Fruit fly (Drosophila melanogaster) whole organism, embryonic: ENCODE measurements around the gene CG14104.
A peak's percentile ranks its signal among the peaks of the same experiment; 100 is the strongest.

ENCODE experiments used
- Abd-B ChIP-seq: fragments of 200-800 bp; sonication (Bioruptor generic); optimal IDR thresholded peaks from 2 replicates; lab custom pipeline; 2018; ENCODE audit warnings: missing biosample characterization, mild to moderate bottlenecking, missing genetic modification characterization, moderate library complexity
- Adf1 ChIP-seq: fragments of 200-800 bp; sonication (Bioruptor generic); IDR thresholded peaks from 2 replicates; pipeline ENCODE4 v1.3.6; 2022; ENCODE audit warnings: missing biosample characterization, missing genetic modification characterization
- C15 ChIP-seq: fragments of 200-800 bp; sonication (Bioruptor generic); IDR thresholded peaks from 3 replicates; pipeline ENCODE4 v1.3.6; 2022; ENCODE audit warnings: missing biosample characterization, missing genetic modification characterization
- CG10147 ChIP-seq: fragments of 200-800 bp; sonication (Bioruptor generic); optimal IDR thresholded peaks from 2 replicates; lab custom pipeline; 2019; ENCODE audit warnings: missing biosample characterization, mild to moderate bottlenecking, missing genetic modification characterization, moderate library complexity
- CG12219 ChIP-seq: fragments of 200-800 bp; sonication (Bioruptor generic); optimal IDR thresholded peaks from 3 replicates; lab custom pipeline; 2018; ENCODE audit warnings: missing biosample characterization, mild to moderate bottlenecking, missing genetic modification characterization
- CG12299 ChIP-seq: fragments of 200-800 bp; sonication (Bioruptor generic); optimal IDR thresholded peaks from 2 replicates; lab custom pipeline; 2018; ENCODE audit warnings: missing biosample characterization, mild to moderate bottlenecking, missing genetic modification characterization
- CG1233 ChIP-seq: fragments of 200-800 bp; sonication (Bioruptor generic); optimal IDR thresholded peaks from 4 replicates; lab custom pipeline; 2018; ENCODE audit warnings: missing biosample characterization, mild to moderate bottlenecking, missing genetic modification characterization
- CG12391 ChIP-seq: fragments of 200-800 bp; sonication (Bioruptor generic); optimal IDR thresholded peaks from 3 replicates; lab custom pipeline; 2018; ENCODE audit warnings: missing biosample characterization, mild to moderate bottlenecking, missing genetic modification characterization, moderate library complexity
- CG13296 ChIP-seq: fragments of 200-800 bp; sonication (Bioruptor generic); optimal IDR thresholded peaks from 3 replicates; lab custom pipeline; 2018; ENCODE audit warnings: missing biosample characterization, mild to moderate bottlenecking, missing genetic modification characterization
- CG15514 ChIP-seq: fragments of 200-800 bp; sonication (Bioruptor generic); optimal IDR thresholded peaks from 3 replicates; lab custom pipeline; 2017; ENCODE audit warnings: missing biosample characterization, missing genetic modification characterization, mild to moderate bottlenecking, moderate library complexity, missing genetic modification reagents
- CG15696 ChIP-seq: fragments of 200-800 bp; sonication (Bioruptor generic); optimal IDR thresholded peaks from 2 replicates; lab custom pipeline; 2019; ENCODE audit warnings: missing biosample characterization, mild to moderate bottlenecking, missing genetic modification characterization, moderate library complexity
- CG16813 ChIP-seq: fragments of 200-800 bp; sonication (Bioruptor generic); IDR thresholded peaks from 3 replicates; pipeline ENCODE4 v1.3.6; 2022; ENCODE audit warnings: missing biosample characterization, missing genetic modification characterization; ENCODE audit not compliant: partially characterized antibody
- CG17186 ChIP-seq: fragments of 200-800 bp; sonication (Bioruptor generic); optimal IDR thresholded peaks from 3 replicates; lab custom pipeline; 2017; ENCODE audit warnings: missing biosample characterization, missing genetic modification reagents, missing genetic modification characterization
- CG17361 ChIP-seq: fragments of 200-800 bp; sonication (Bioruptor generic); IDR thresholded peaks from 3 replicates; pipeline ENCODE4 v1.3.6; 2022; ENCODE audit warnings: missing biosample characterization, missing genetic modification characterization
- CG18619 ChIP-seq: fragments of 200-800 bp; sonication (Bioruptor generic); optimal IDR thresholded peaks from 3 replicates; lab custom pipeline; 2017; ENCODE audit warnings: missing biosample characterization, mild to moderate bottlenecking, missing genetic modification characterization
- CG2199 ChIP-seq: fragments of 200-800 bp; sonication (Bioruptor generic); IDR thresholded peaks from 3 replicates; pipeline ENCODE4 v1.3.6; 2022; ENCODE audit warnings: missing biosample characterization, missing genetic modification characterization
- CG30403 ChIP-seq: fragments of 200-800 bp; sonication (Bioruptor generic); optimal IDR thresholded peaks from 3 replicates; lab custom pipeline; 2016; ENCODE audit warnings: missing biosample characterization, missing genetic modification characterization
- CG43689 ChIP-seq: fragments of 200-800 bp; sonication (Bioruptor generic); IDR thresholded peaks from 2 replicates; pipeline ENCODE4 v1.3.6; 2022; ENCODE audit warnings: missing biosample characterization, missing genetic modification characterization
- CG7357 ChIP-seq: fragments of 200-800 bp; sonication (Bioruptor generic); IDR thresholded peaks from 3 replicates; pipeline ENCODE4 v1.3.6; 2022; ENCODE audit warnings: missing biosample characterization, missing genetic modification characterization
- CG7786 ChIP-seq: fragments of 200-800 bp; sonication (Bioruptor generic); optimal IDR thresholded peaks from 2 replicates; lab custom pipeline; 2016; ENCODE audit warnings: missing biosample characterization, missing genetic modification characterization
- CG8281 ChIP-seq: fragments of 200-800 bp; sonication (Bioruptor generic); optimal IDR thresholded peaks from 2 replicates; lab custom pipeline; 2018; ENCODE audit warnings: missing biosample characterization, mild to moderate bottlenecking, missing genetic modification characterization, moderate library complexity
- CG9817 ChIP-seq: fragments of 200-800 bp; sonication (Bioruptor generic); optimal IDR thresholded peaks from 2 replicates; lab custom pipeline; 2018; ENCODE audit warnings: missing biosample characterization, mild to moderate bottlenecking, missing genetic modification characterization, moderate library complexity
- Dip2 ChIP-seq: fragments of 200-800 bp; sonication (Bioruptor generic); IDR thresholded peaks from 2 replicates; pipeline ENCODE4 v1.3.6; 2022; ENCODE audit warnings: missing biosample characterization, missing genetic modification characterization
- Ets65A ChIP-seq: fragments of 200-800 bp; sonication (Bioruptor generic); peaks from one replicate; lab custom pipeline; 2016; ENCODE audit warnings: missing biosample characterization, missing genetic modification characterization
- Fer3 ChIP-seq: fragments of 200-800 bp; sonication (Bioruptor generic); optimal IDR thresholded peaks from 2 replicates; lab custom pipeline; 2018; ENCODE audit warnings: missing biosample characterization, mild to moderate bottlenecking, missing genetic modification characterization, moderate library complexity
- Hsf ChIP-seq: fragments of 200-800 bp; sonication (Bioruptor generic); optimal IDR thresholded peaks from 3 replicates; lab custom pipeline; 2016; ENCODE audit warnings: missing biosample characterization, missing genetic modification characterization
- Kr ChIP-seq: fragments of 200-800 bp; sonication (Bioruptor generic); optimal IDR thresholded peaks from 2 replicates; lab custom pipeline; 2017; ENCODE audit warnings: missing biosample characterization, mild to moderate bottlenecking, missing genetic modification characterization
- MBD-R2 ChIP-seq: fragments of 200-800 bp; sonication (Bioruptor generic); IDR thresholded peaks from 2 replicates; pipeline ENCODE4 v1.3.6; 2022; ENCODE audit warnings: missing biosample characterization, missing genetic modification characterization
- Nf-YA ChIP-seq: fragments of 200-800 bp; sonication (Bioruptor generic); IDR thresholded peaks from 2 replicates; pipeline ENCODE4 v1.3.6; 2022; ENCODE audit warnings: missing biosample characterization, missing genetic modification characterization
- Optix ChIP-seq: fragments of 200-800 bp; sonication (Bioruptor generic); IDR thresholded peaks from 3 replicates; pipeline ENCODE4 v1.3.6; 2022; ENCODE audit warnings: missing biosample characterization, missing genetic modification characterization
- Scr ChIP-seq: fragments of 200-800 bp; sonication (Bioruptor generic); IDR thresholded peaks from 2 replicates; pipeline ENCODE4 v1.3.6; 2022; ENCODE audit warnings: missing biosample characterization, missing genetic modification characterization; ENCODE audit not compliant: partially characterized antibody
- Stat92E ChIP-seq, 3 experiments: fragments of >200 bp in 2 of 3; fragments of 200-800 bp in 1 of 3; sonication (Bioruptor generic) in 1 of 3; optimal IDR thresholded peaks; 2 replicates each; lab custom pipeline; 2017 to 2019; ENCODE audit warnings: missing biosample characterization in 3 of 3, missing genetic modification characterization in 3 of 3, mild to moderate bottlenecking in 1 of 3, moderate library complexity in 1 of 3
- Vsx1 ChIP-seq: fragments of 200-800 bp; sonication (Bioruptor generic); optimal IDR thresholded peaks from 2 replicates; lab custom pipeline; 2017; ENCODE audit warnings: missing biosample characterization, mild to moderate bottlenecking, missing genetic modification characterization, missing genetic modification reagents
- Xrp1 ChIP-seq: fragments of 200-800 bp; sonication (Bioruptor generic); IDR thresholded peaks from 2 replicates; pipeline ENCODE4 v1.3.6; 2022; ENCODE audit warnings: missing biosample characterization, missing genetic modification characterization
- bowl ChIP-seq: fragments of 200-800 bp; sonication (Bioruptor generic); IDR thresholded peaks from 2 replicates; pipeline ENCODE4 v1.3.6; 2022; ENCODE audit warnings: missing biosample characterization, missing genetic modification characterization
- bsh ChIP-seq, 2 experiments: fragments of 200-800 bp; sonication (Bioruptor generic); optimal IDR thresholded peaks; 2 replicates each; lab custom pipeline; 2017 to 2018; ENCODE audit warnings: mild to moderate bottlenecking in 2 of 2, missing biosample characterization in 2 of 2, missing genetic modification characterization in 2 of 2, moderate library complexity in 1 of 2
- cg ChIP-seq: fragments of 200-800 bp; sonication (Bioruptor generic); optimal IDR thresholded peaks from 3 replicates; lab custom pipeline; 2019; ENCODE audit warnings: missing biosample characterization, mild to moderate bottlenecking, missing genetic modification characterization, moderate library complexity
- ems ChIP-seq: fragments of 200-800 bp; sonication (Bioruptor generic); optimal IDR thresholded peaks from 3 replicates; lab custom pipeline; 2016; ENCODE audit warnings: missing biosample characterization, missing genetic modification characterization
- exex ChIP-seq: fragments of 200-800 bp; sonication (Bioruptor generic); optimal IDR thresholded peaks from 4 replicates; lab custom pipeline; 2018; ENCODE audit warnings: missing biosample characterization, mild to moderate bottlenecking, missing genetic modification characterization, moderate library complexity
- ham ChIP-seq: fragments of 200-800 bp; sonication (Bioruptor generic); IDR thresholded peaks from 2 replicates; pipeline ENCODE4 v1.3.6; 2022; ENCODE audit warnings: missing biosample characterization, missing genetic modification characterization
- insv ChIP-seq, 2 experiments: fragments of 200-800 bp; sonication (Bioruptor generic); optimal IDR thresholded peaks; 3 replicates each; lab custom pipeline; 2016 to 2018; ENCODE audit warnings: missing biosample characterization in 2 of 2, missing genetic modification characterization in 2 of 2
- lbe ChIP-seq: fragments of 200-800 bp; sonication (Bioruptor generic); optimal IDR thresholded peaks from 2 replicates; lab custom pipeline; 2016; ENCODE audit warnings: missing biosample characterization, mild to moderate bottlenecking, missing genetic modification characterization
- nau ChIP-seq: fragments of 200-800 bp; sonication (Bioruptor generic); optimal IDR thresholded peaks from 3 replicates; lab custom pipeline; 2017; ENCODE audit warnings: missing biosample characterization, mild to moderate bottlenecking, missing genetic modification characterization, missing genetic modification reagents
- org-1 ChIP-seq: fragments of 200-800 bp; sonication (Bioruptor generic); optimal IDR thresholded peaks from 2 replicates; lab custom pipeline; 2017; ENCODE audit warnings: missing biosample characterization, missing genetic modification characterization
- scrt ChIP-seq: fragments of 200-800 bp; sonication (Bioruptor generic); optimal IDR thresholded peaks from 2 replicates; lab custom pipeline; 2018; ENCODE audit warnings: missing biosample characterization, mild to moderate bottlenecking, missing genetic modification characterization, moderate library complexity
- ssp ChIP-seq: fragments of 200-800 bp; sonication (Bioruptor generic); IDR thresholded peaks from 2 replicates; pipeline ENCODE4 v1.3.6; 2022; ENCODE audit warnings: missing biosample characterization, missing genetic modification characterization
- stwl ChIP-seq: fragments of 200-800 bp; sonication (Bioruptor generic); optimal IDR thresholded peaks from 3 replicates; lab custom pipeline; 2018; ENCODE audit warnings: missing biosample characterization, mild to moderate bottlenecking, missing genetic modification characterization, moderate library complexity
- tio ChIP-seq: fragments of 200-800 bp; sonication (Bioruptor generic); optimal IDR thresholded peaks from 2 replicates; lab custom pipeline; 2017; ENCODE audit warnings: missing biosample characterization, missing genetic modification characterization, inconsistent platforms
- zf30C ChIP-seq: fragments of 200-800 bp; sonication (Bioruptor generic); optimal IDR thresholded peaks from 3 replicates; lab custom pipeline; 2018; ENCODE audit warnings: missing biosample characterization, mild to moderate bottlenecking, missing genetic modification characterization

The CG14104 gene

DNA sequence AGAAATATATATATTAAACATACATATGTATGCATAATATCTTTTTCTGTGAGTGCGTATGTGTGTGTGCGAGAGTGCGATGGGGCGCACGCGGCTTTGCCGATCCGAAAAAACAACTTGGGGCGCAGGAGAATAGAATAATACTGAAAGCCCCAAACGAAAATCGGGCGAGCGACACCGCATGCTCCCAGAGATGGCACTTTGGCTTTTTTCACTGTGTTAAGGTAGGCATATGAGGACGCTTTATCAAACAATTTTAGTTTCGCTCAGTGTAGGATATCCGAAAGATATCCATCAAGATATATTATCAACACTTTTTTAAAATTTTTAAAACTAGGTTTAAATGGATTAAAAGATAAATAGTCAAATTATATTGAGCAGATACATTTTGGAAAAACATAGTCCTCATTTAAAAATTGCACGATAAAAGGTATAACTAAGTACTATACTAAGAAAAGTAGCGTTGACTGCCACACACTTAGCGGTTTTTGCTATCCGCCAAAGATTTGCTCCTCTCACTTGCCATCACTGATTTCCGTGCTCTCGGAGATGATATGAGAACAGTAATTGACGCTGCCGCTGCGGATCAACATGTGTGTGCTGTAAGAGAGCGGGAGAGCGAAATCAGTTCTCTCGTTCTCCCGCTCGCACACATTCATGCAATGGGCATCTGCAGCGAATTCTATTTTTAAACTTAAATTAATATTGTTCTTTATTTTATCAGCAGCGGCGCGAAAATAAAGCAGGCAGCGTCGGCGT, 15.9 kb downstream of the CG14104 start (continued):
- TF ChIP-seq CG13296 (GFP tag; lab: Kevin White, UChicago) (peak; percentile 45), exex (tag; lab: Kevin White, UChicago) (no peak), CG15514 (GFP tag; lab: Kevin White, UChicago) (peak; percentile 46), CG8281 (tag; lab: Kevin White, UChicago) (peak; percentile 24), Adf1 (GFP tag; lab: Robert Waterston, UW) (no peak), CG16813 (GFP tag; lab: Robert Waterston, UW) (no peak), Xrp1 (peak; percentile 46; the same call in 1 of the 2 replicates), lbe (GFP tag; lab: Kevin White, UChicago) (peak; percentile 3), cg (GFP tag; lab: Kevin White, UChicago) (peak; percentile 79), Nf-YA (no peak), CG43689 (no peak), CG1233 (GFP tag; lab: Kevin White, UChicago) (peak; percentile 22), CG15696 (peak; percentile 26), Scr (no peak), CG17361 (GFP tag; lab: Robert Waterston, UW) (peak; percentile 83), ssp (peak; percentile 55), CG12391 (tag; lab: Kevin White, UChicago) (peak; percentile 78), CG9817 (tag; lab: Kevin White, UChicago) (peak; percentile 57), Stat92E (GFP tag; optimal IDR thresholded peaks at IDR 0.05; lab: Kevin White, UChicago) (no peak), CG17186 (GFP tag; lab: Kevin White, UChicago) (no peak), tio (GFP tag; lab: Kevin White, UChicago) (peak; percentile 66), org-1 (GFP tag; lab: Kevin White, UChicago) (peak; percentile 77), C15 (GFP tag; lab: Robert Waterston, UW) (no peak), CG2199 (peak; percentile 56), CG10147 (GFP tag; lab: Kevin White, UChicago) (peak; percentile 71), nau (GFP tag; lab: Kevin White, UChicago) (peak; percentile 3), CG18619 (peak; percentile 58), bsh (GFP tag; optimal IDR thresholded peaks at IDR 0.05; lab: Kevin White, UChicago) (peak; percentile 38 to 48), Abd-B (GFP tag; lab: Kevin White, UChicago) (peak; percentile 33), stwl (no peak), MBD-R2 (GFP tag; lab: Robert Waterston, UW) (0 out of 2 replicates have a peak, but pooled peaks have one; percentile 15), Kr (GFP tag; lab: Kevin White, UChicago) (no peak), ems (GFP tag; lab: Kevin White, UChicago) (peak; percentile 4), CG7357 (GFP tag; lab: Robert Waterston, UW) (peak; percentile 51; the same call in 2 of the 3 replicates), ham (GFP tag; lab: Robert Waterston, UW) (no peak), CG12299 (no peak), Fer3 (tag; lab: Kevin White, UChicago) (peak; percentile 44), Vsx1 (GFP tag; lab: Kevin White, UChicago) (no peak), Hsf (GFP tag; lab: Kevin White, UChicago) (peak; percentile 65), Ets65A (GFP tag; lab: Kevin White, UChicago) (peak; percentile 96), Optix (GFP tag; lab: Robert Waterston, UW) (no peak), CG12219 (GFP tag; lab: Kevin White, UChicago) (no peak), scrt (GFP tag; lab: Kevin White, UChicago) (no peak), zf30C (GFP tag; lab: Kevin White, UChicago) (peak; percentile 75), insv (GFP tag; optimal IDR thresholded peaks at IDR 0.05; lab: Kevin White, UChicago) (peak in 1 of 2 experiments; percentile 45), CG30403 (peak; percentile 88), CG7786 (GFP tag; lab: Kevin White, UChicago) (peak; percentile 62), bowl (no peak), Dip2 (GFP tag; lab: Robert Waterston, UW) (no peak)
